Worm (Caenorhabditis elegans) whole organism, late embryonic: ENCODE results near the gene F21C10.18.

Experiments
- C38D4.7 ChIP-seq: fragments of 200-800 bp; sonication (Bioruptor generic); optimal IDR thresholded peaks from 2 replicates; lab custom pipeline; 2018; ENCODE audit warnings: mild to moderate bottlenecking, missing genetic modification characterization, moderate library complexity, missing compliant biosample characterization
- K02D7.2 ChIP-seq: sonication (generic microtip); optimal IDR thresholded peaks from 2 replicates; lab custom pipeline; 2017; ENCODE audit warnings: mild to moderate bottlenecking, missing genetic modification characterization, missing compliant biosample characterization
- Y22D7AL.16 ChIP-seq: sonication (generic microtip); optimal IDR thresholded peaks from 2 replicates; lab custom pipeline; 2016; ENCODE audit warnings: missing genetic modification characterization, missing compliant biosample characterization
- ama-1 ChIP-seq: fragments of 150-350 bp; optimal IDR thresholded peaks from 2 replicates; lab custom pipeline; 2014
- ceh-18 ChIP-seq: sonication (generic microtip); optimal IDR thresholded peaks from 2 replicates; lab custom pipeline; 2016; ENCODE audit warnings: missing genetic modification characterization, missing compliant biosample characterization
- ceh-2 ChIP-seq: sonication (generic microtip); optimal IDR thresholded peaks from 2 replicates; lab custom pipeline; 2016; ENCODE audit warnings: missing genotype, missing genetic modification characterization, missing compliant biosample characterization
- ceh-22 ChIP-seq: sonication (generic microtip); optimal IDR thresholded peaks from 2 replicates; lab custom pipeline; 2017; ENCODE audit warnings: missing biosample characterization, missing genetic modification characterization
- ceh-30 ChIP-seq: fragments of 150-350 bp; optimal IDR thresholded peaks from 2 replicates; lab custom pipeline; 2014; ENCODE audit warnings: missing biosample characterization, missing genetic modification characterization
- ceh-31 ChIP-seq: sonication (generic microtip); optimal IDR thresholded peaks from 2 replicates; lab custom pipeline; 2016; ENCODE audit warnings: missing genetic modification characterization, missing compliant biosample characterization
- ceh-34 ChIP-seq: sonication (generic microtip); optimal IDR thresholded peaks from 2 replicates; lab custom pipeline; 2016; ENCODE audit warnings: mild to moderate bottlenecking, missing genetic modification characterization, missing compliant biosample characterization
- ceh-48 ChIP-seq: sonication (generic microtip); optimal IDR thresholded peaks from 2 replicates; lab custom pipeline; 2016; ENCODE audit warnings: missing genetic modification characterization, inconsistent platforms, missing compliant biosample characterization
- ceh-6 ChIP-seq: fragments of 200-800 bp; sonication (Bioruptor generic); optimal IDR thresholded peaks from 2 replicates; lab custom pipeline; 2018; ENCODE audit warnings: mild to moderate bottlenecking, missing genetic modification characterization, missing compliant biosample characterization
- dmd-4 ChIP-seq: sonication (generic microtip); optimal IDR thresholded peaks from 2 replicates; lab custom pipeline; 2016; ENCODE audit warnings: borderline replicate concordance, missing genetic modification characterization, missing compliant biosample characterization
- dve-1 ChIP-seq: sonication (generic microtip); optimal IDR thresholded peaks from 2 replicates; lab custom pipeline; 2017; ENCODE audit warnings: antibody characterized with exemption, mild to moderate bottlenecking, missing genetic modification characterization, missing compliant biosample characterization
- elt-2 ChIP-seq: sonication (generic microtip); optimal IDR thresholded peaks from 2 replicates; lab custom pipeline; 2016; ENCODE audit warnings: missing genetic modification reagents, missing genetic modification characterization, missing compliant biosample characterization
- elt-4 ChIP-seq: sonication (generic microtip); optimal IDR thresholded peaks from 2 replicates; lab custom pipeline; 2016; ENCODE audit warnings: missing genetic modification characterization, missing compliant biosample characterization
- ets-4 ChIP-seq: sonication (generic microtip); optimal IDR thresholded peaks from 2 replicates; lab custom pipeline; 2016; ENCODE audit warnings: missing genetic modification characterization, missing compliant biosample characterization
- eyg-1 ChIP-seq: sonication (generic microtip); optimal IDR thresholded peaks from 2 replicates; lab custom pipeline; 2016; ENCODE audit warnings: missing genotype, missing genetic modification characterization, missing compliant biosample characterization
- fax-1 ChIP-seq: sonication (generic microtip); optimal IDR thresholded peaks from 2 replicates; lab custom pipeline; 2016; ENCODE audit warnings: missing genotype, missing genetic modification characterization, missing compliant biosample characterization
- fkh-6 ChIP-seq: sonication (generic microtip); optimal IDR thresholded peaks from 2 replicates; lab custom pipeline; 2016; ENCODE audit warnings: missing genetic modification characterization, missing compliant biosample characterization
- hlh-13 ChIP-seq: fragments of 200-800 bp; sonication (Bioruptor generic); optimal IDR thresholded peaks from 2 replicates; lab custom pipeline; 2018; ENCODE audit warnings: mild to moderate bottlenecking, missing genetic modification characterization, missing compliant biosample characterization
- hlh-15 ChIP-seq: sonication (generic microtip); optimal IDR thresholded peaks from 2 replicates; lab custom pipeline; 2016; ENCODE audit warnings: missing genetic modification characterization, missing compliant biosample characterization
- hlh-6 ChIP-seq: sonication (generic microtip); optimal IDR thresholded peaks from 2 replicates; lab custom pipeline; 2016; ENCODE audit warnings: missing genotype, missing genetic modification characterization, missing compliant biosample characterization
- lin-11 ChIP-seq: fragments of 200-800 bp; sonication (Bioruptor generic); optimal IDR thresholded peaks from 2 replicates; lab custom pipeline; 2018; ENCODE audit warnings: mild to moderate bottlenecking, missing genetic modification characterization, missing compliant biosample characterization
- madf-2 ChIP-seq: sonication (generic microtip); optimal IDR thresholded peaks from 2 replicates; lab custom pipeline; 2017; ENCODE audit warnings: missing genetic modification characterization, missing compliant biosample characterization
- npax-4 ChIP-seq: sonication (generic microtip); optimal IDR thresholded peaks from 2 replicates; lab custom pipeline; 2016; ENCODE audit warnings: missing genetic modification characterization, missing compliant biosample characterization
- odd-2 ChIP-seq: sonication (generic microtip); optimal IDR thresholded peaks from 2 replicates; lab custom pipeline; 2017; ENCODE audit warnings: antibody characterized with exemption, mild to moderate bottlenecking, missing genetic modification characterization, missing compliant biosample characterization
- pag-3 ChIP-seq: sonication (generic microtip); optimal IDR thresholded peaks from 2 replicates; lab custom pipeline; 2016; ENCODE audit warnings: missing compliant biosample characterization, missing genetic modification characterization, borderline replicate concordance
- pat-9 ChIP-seq: fragments of 200-800 bp; sonication (Bioruptor generic); optimal IDR thresholded peaks from 2 replicates; lab custom pipeline; 2018; ENCODE audit warnings: mild to moderate bottlenecking, missing genetic modification characterization, moderate library complexity, missing compliant biosample characterization
- pax-1 ChIP-seq: fragments of 150-350 bp; optimal IDR thresholded peaks from 2 replicates; lab custom pipeline; 2014; ENCODE audit warnings: missing biosample characterization, missing genetic modification characterization
- pha-2 ChIP-seq: sonication (generic microtip); optimal IDR thresholded peaks from 2 replicates; lab custom pipeline; 2017; ENCODE audit warnings: mild to moderate bottlenecking, missing genetic modification characterization, missing compliant biosample characterization
- pha-4 ChIP-seq: fragments of 150-350 bp; optimal IDR thresholded peaks from 2 replicates; lab custom pipeline; 2018; ENCODE audit warnings: missing biosample characterization, missing genetic modification reagents, missing genetic modification characterization
- pros-1 ChIP-seq: fragments of 150-350 bp; optimal IDR thresholded peaks from 2 replicates; lab custom pipeline; 2014; ENCODE audit warnings: missing biosample characterization, missing genetic modification reagents, missing genetic modification characterization
- ref-2 ChIP-seq: sonication (generic microtip); optimal IDR thresholded peaks from 2 replicates; lab custom pipeline; 2016; ENCODE audit warnings: missing genetic modification characterization, missing compliant biosample characterization
- rnt-1 ChIP-seq: sonication (generic microtip); optimal IDR thresholded peaks from 2 replicates; lab custom pipeline; 2016; ENCODE audit warnings: missing genetic modification characterization, missing compliant biosample characterization
- sdc-2 ChIP-seq: sonication (generic microtip); optimal IDR thresholded peaks from 2 replicates; lab custom pipeline; 2016; ENCODE audit warnings: missing genotype, missing genetic modification characterization, missing compliant biosample characterization
- sox-2 ChIP-seq: fragments of 200-800 bp; sonication (Bioruptor generic); IDR thresholded peaks from 2 replicates; pipeline ENCODE4 v1.3.6; 2022; ENCODE audit warnings: missing genetic modification reagents, missing genetic modification characterization, missing compliant biosample characterization
- tbx-2 ChIP-seq: sonication (generic microtip); optimal IDR thresholded peaks from 2 replicates; lab custom pipeline; 2016; ENCODE audit warnings: missing genetic modification characterization, missing compliant biosample characterization
- tbx-7 ChIP-seq: sonication (generic microtip); optimal IDR thresholded peaks from 2 replicates; lab custom pipeline; 2016; ENCODE audit warnings: missing genotype, missing genetic modification characterization, missing compliant biosample characterization
- ttx-3 ChIP-seq: sonication (generic microtip); optimal IDR thresholded peaks from 2 replicates; lab custom pipeline; 2016; ENCODE audit warnings: missing genetic modification reagents, missing genetic modification characterization, missing compliant biosample characterization
- unc-42 ChIP-seq: sonication (generic microtip); optimal IDR thresholded peaks from 2 replicates; lab custom pipeline; 2016; ENCODE audit warnings: missing genotype, missing genetic modification characterization, missing compliant biosample characterization
- unc-55 ChIP-seq: sonication (generic microtip); optimal IDR thresholded peaks from 2 replicates; lab custom pipeline; 2017; ENCODE audit warnings: missing biosample characterization, missing genetic modification reagents, missing genetic modification characterization
- unc-86 ChIP-seq: sonication (generic microtip); optimal IDR thresholded peaks from 2 replicates; lab custom pipeline; 2016; ENCODE audit warnings: missing genetic modification characterization, missing compliant biosample characterization
- zip-5 ChIP-seq: sonication (generic microtip); optimal IDR thresholded peaks from 2 replicates; lab custom pipeline; 2016; ENCODE audit warnings: missing genetic modification characterization, missing compliant biosample characterization
- ztf-16 ChIP-seq: sonication (generic microtip); optimal IDR thresholded peaks from 2 replicates; lab custom pipeline; 2017; ENCODE audit warnings: missing genetic modification characterization, missing compliant biosample characterization

The F21C10.18 gene

ce11 chrV:9098280-9098973, 9.9 kb upstream of the F21C10.18 start, which contains the start of gene F21C10.9:
Gene F21C10.9 (minus strand): TSS chrV:9098696.
- TF ChIP-seq ama-1 (no peak), npax-4 (tag; lab: Kevin White, UChicago) (no peak), lin-11 (tag; lab: Kevin White, UChicago) (no peak), fax-1 (tag; lab: Kevin White, UChicago) (no peak), pat-9 (tag; lab: Kevin White, UChicago) (no peak), C38D4.7 (no peak), ceh-6 (GFP tag; lab: Kevin White, UChicago) (no peak), pag-3 (tag; lab: Kevin White, UChicago) (no peak), unc-55 (GFP tag; lab: Kevin White, UChicago) (no peak), eyg-1 (tag; lab: Kevin White, UChicago) (no peak), dmd-4 (tag; lab: Kevin White, UChicago) (no peak), pros-1 (tag; lab: Kevin White, UChicago) (no peak), pha-4 (tag; lab: Kevin White, UChicago) (no peak), dve-1 (tag; lab: Kevin White, UChicago) (no peak), unc-86 (no peak), zip-5 (tag; lab: Kevin White, UChicago) (no peak), K02D7.2 (tag; lab: Kevin White, UChicago) (no peak), pha-2 (tag; lab: Kevin White, UChicago) (no peak), sdc-2 (no peak), ceh-18 (tag; lab: Kevin White, UChicago) (no peak)
- TF ChIP-seq, all 69 proteins: peak for 0

ce11 chrV:9101062-9101461, 7.3 kb upstream of the F21C10.18 start, which contains the start of gene frpr-6:
Gene frpr-6 (minus strand): TSS chrV:9101162.
- TF ChIP-seq ceh-30 (tag; lab: Kevin White, UChicago) (no peak), C38D4.7 (no peak), hlh-6 (tag; lab: Kevin White, UChicago) (no peak), ceh-34 (no peak)

ce11 chrV:9109281-9109680, 962 bp downstream of the F21C10.18 start, which contains the start of gene pqn-31:
Gene pqn-31 (plus strand): TSS chrV:9109581.
- no peak for TF ChIP-seq madf-2
- TF ChIP-seq ttx-3 (tag; lab: Kevin White, UChicago), result no peak
- TF ChIP-seq tbx-2 (tag; lab: Kevin White, UChicago), result no peak
- no peak for TF ChIP-seq pha-4 (tag; lab: Kevin White, UChicago)
- TF ChIP-seq Y22D7AL.16, result no peak
- no peak for TF ChIP-seq ceh-2 (tag; lab: Kevin White, UChicago)
- TF ChIP-seq ref-2, result no peak
- TF ChIP-seq pat-9 (tag; lab: Kevin White, UChicago), result no peak
- no peak for TF ChIP-seq elt-2 (tag; lab: Kevin White, UChicago)
- no peak for TF ChIP-seq ceh-30 (tag; lab: Kevin White, UChicago)
- TF ChIP-seq odd-2 (tag; lab: Kevin White, UChicago), result no peak
- TF ChIP-seq, all 69 proteins: peak for 0

ce11 chrV:9111957-9112356, 3.6 kb downstream of the F21C10.18 start:
- TF ChIP-seq tbx-7 (tag; lab: Kevin White, UChicago), result no peak
- peak; percentile 47 for TF ChIP-seq ceh-18 (tag; lab: Kevin White, UChicago)
- TF ChIP-seq rnt-1 (tag; lab: Kevin White, UChicago), result no peak
- no peak for TF ChIP-seq unc-42 (tag; lab: Kevin White, UChicago)

ce11 chrV:9112467-9112866, 4.1 kb downstream of the F21C10.18 start, which contains the start of gene F21C10.7:
Gene F21C10.7 (plus strand): TSS chrV:9112767.
- no peak for TF ChIP-seq ztf-16 (tag; lab: Kevin White, UChicago)
- TF ChIP-seq ceh-2 (tag; lab: Kevin White, UChicago), result no peak
- TF ChIP-seq ceh-48 (tag; lab: Kevin White, UChicago), result no peak
- TF ChIP-seq fkh-6 (tag; lab: Kevin White, UChicago), result no peak
- TF ChIP-seq ceh-31 (tag; lab: Kevin White, UChicago), result no peak
- TF ChIP-seq pax-1 (tag; lab: Kevin White, UChicago), result no peak
- TF ChIP-seq elt-4 (tag; lab: Kevin White, UChicago), result no peak
- no peak for TF ChIP-seq hlh-15 (tag; lab: Kevin White, UChicago)
- TF ChIP-seq ceh-22, result no peak
- TF ChIP-seq npax-4 (tag; lab: Kevin White, UChicago), result no peak
- TF ChIP-seq odd-2 (tag; lab: Kevin White, UChicago), result no peak
- no peak for TF ChIP-seq unc-42 (tag; lab: Kevin White, UChicago)
- no peak for TF ChIP-seq hlh-13
- no peak for TF ChIP-seq elt-2 (tag; lab: Kevin White, UChicago)
- TF ChIP-seq sox-2, result no peak
- TF ChIP-seq ceh-6 (GFP tag; lab: Kevin White, UChicago), result no peak
- TF ChIP-seq ets-4 (tag; lab: Kevin White, UChicago), result no peak
- TF ChIP-seq dve-1 (tag; lab: Kevin White, UChicago), result no peak
- no peak for TF ChIP-seq pag-3 (tag; lab: Kevin White, UChicago)
